Worm (Caenorhabditis elegans) whole organism, mixed stage, embryonic: ENCODE data around the gene C16C8.11.

Experiments used
- blmp-1 ChIP-seq: fragments of 150-350 bp; optimal IDR thresholded peaks from 2 replicates; lab custom pipeline; 2014; ENCODE audit warnings: missing biosample characterization, missing genetic modification characterization
- ces-1 ChIP-seq: fragments of 150-350 bp; optimal IDR thresholded peaks from 2 replicates; lab custom pipeline; 2014; ENCODE audit warnings: missing biosample characterization, missing genetic modification reagents, missing genetic modification characterization
- elt-1 ChIP-seq: sonication (generic microtip); optimal IDR thresholded peaks from 2 replicates; lab custom pipeline; 2017; ENCODE audit warnings: missing genetic modification characterization, mild to moderate bottlenecking, missing compliant biosample characterization, antibody characterized with exemption, moderate library complexity, borderline replicate concordance; ENCODE audit not compliant: insufficient read depth
- elt-3 ChIP-seq: fragments of 150-350 bp; optimal IDR thresholded peaks from 2 replicates; lab custom pipeline; 2014; ENCODE audit warnings: missing biosample characterization, missing genetic modification characterization
- lin-13 ChIP-seq: fragments of 150-350 bp; optimal IDR thresholded peaks from 2 replicates; lab custom pipeline; 2014; ENCODE audit warnings: missing biosample characterization, missing genetic modification characterization
- lsy-2 ChIP-seq: fragments of 150-350 bp; optimal IDR thresholded peaks from 2 replicates; lab custom pipeline; 2014; ENCODE audit warnings: missing biosample characterization, missing genetic modification characterization
- nhr-12 ChIP-seq: fragments of 150-350 bp; optimal IDR thresholded peaks from 2 replicates; lab custom pipeline; 2014; ENCODE audit warnings: missing biosample characterization, missing genetic modification characterization
- nhr-76 ChIP-seq: sonication (generic microtip); optimal IDR thresholded peaks from 2 replicates; lab custom pipeline; 2017; ENCODE audit warnings: missing biosample characterization, missing genetic modification characterization
- unc-62 ChIP-seq: fragments of 150-350 bp; optimal IDR thresholded peaks from 2 replicates; lab custom pipeline; 2014; ENCODE audit warnings: missing biosample characterization, missing genetic modification reagents, missing genetic modification characterization
- ztf-11 ChIP-seq: fragments of 150-350 bp; optimal IDR thresholded peaks from 2 replicates; lab custom pipeline; 2014; ENCODE audit warnings: missing biosample characterization, missing genetic modification characterization

DNA sequence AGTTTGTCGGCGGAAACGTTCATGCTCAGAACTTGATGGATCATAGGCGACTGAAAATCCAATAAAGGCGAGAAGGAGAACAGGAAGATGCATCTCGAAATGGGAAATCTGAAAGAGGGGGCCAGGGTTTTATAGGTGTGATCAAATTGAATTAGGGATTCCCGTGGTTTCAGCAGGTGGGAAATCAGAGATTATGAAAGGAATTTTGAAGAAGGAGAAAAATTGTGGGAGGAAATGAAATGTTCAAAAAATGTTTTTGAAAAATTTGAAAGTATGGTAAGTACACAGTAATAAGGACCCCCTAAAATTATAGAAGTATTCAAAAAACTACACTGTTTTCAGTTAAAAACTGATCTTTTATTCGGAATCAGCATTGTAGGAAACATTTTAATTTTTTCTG, 17.0 kb downstream of the C16C8.11 start, which contains the start of gene Y49F6B.20:
- TF ChIP-seq blmp-1 = no peak
- no peak for TF ChIP-seq elt-3 (tag; lab: Kevin White, UChicago)
- no peak for TF ChIP-seq unc-62 (GFP tag; lab: Kevin White, UChicago)
- TF ChIP-seq ztf-11 (tag; lab: Kevin White, UChicago) = no peak
- TF ChIP-seq ces-1 (GFP tag; lab: Kevin White, UChicago) = no peak
- TF ChIP-seq lsy-2 (tag; lab: Kevin White, UChicago) = no peak
- no peak for TF ChIP-seq lin-13 (tag; lab: Kevin White, UChicago)
- no peak for TF ChIP-seq nhr-12 (tag; lab: Kevin White, UChicago)
- no peak for TF ChIP-seq nhr-76 (tag; lab: Kevin White, UChicago)
- TF ChIP-seq elt-1 (tag; lab: Kevin White, UChicago) = no peak
